Fruit fly (Drosophila melanogaster): ENCODE measurements around the gene Rac1.

The Rac1 gene

DNA sequence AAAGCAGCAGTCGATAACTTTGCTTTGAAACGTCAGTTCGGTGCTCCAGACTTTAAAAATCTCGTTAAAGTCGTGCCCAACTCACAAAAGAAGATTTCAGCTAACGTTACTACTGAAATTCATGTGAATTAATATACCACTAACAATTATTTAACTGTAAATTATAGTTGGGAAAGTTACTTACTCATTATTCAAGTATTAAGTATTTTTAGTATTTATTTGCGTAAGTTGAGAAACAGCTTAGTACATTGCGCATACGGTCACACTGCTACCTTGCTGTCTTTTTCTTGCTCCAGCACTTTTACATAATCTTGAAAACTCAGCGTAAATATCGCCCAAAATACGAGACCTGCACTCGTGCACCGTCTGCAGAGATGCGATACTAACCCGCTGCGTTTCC, 27.2 kb upstream of the Rac1 start, which contains the start of gene ND-ACP (continued):
- TF ChIP-seq CG2889 (GFP tag; IDR thresholded peaks at IDR 0.05) (no peak), CG5245 (GFP tag; optimal IDR thresholded peaks at IDR 0.05) (no peak), H2.0 (GFP tag; IDR thresholded peaks at IDR 0.05) (no peak), Hmr (GFP tag; optimal IDR thresholded peaks at IDR 0.05) (no peak), caup (GFP tag; optimal IDR thresholded peaks at IDR 0.05; ENCODE audit: severe bottlenecking) (no peak), so (GFP tag; IDR thresholded peaks at IDR 0.05) (no peak), fru (optimal IDR thresholded peaks at IDR 0.05) (no peak), CG8281 (tag; optimal IDR thresholded peaks at IDR 0.05) (no peak), p53 (GFP tag; optimal IDR thresholded peaks at IDR 0.05) (no peak), bowl (GFP tag; IDR thresholded peaks at IDR 0.05) (no peak), GATAe (GFP tag; conservative IDR thresholded peaks at IDR 0.05) (no peak), Lim3 (GFP tag; IDR thresholded peaks at IDR 0.05) (no peak), bbx (GFP tag; IDR thresholded peaks at IDR 0.05; ENCODE audit: partially characterized antibody) (no peak), nau (GFP tag; optimal IDR thresholded peaks at IDR 0.05) (no peak), peb (GFP tag; IDR thresholded peaks at IDR 0.05) (no peak), Nf-YC (tag; optimal IDR thresholded peaks at IDR 0.05) (peak; percentile 24), pan (optimal IDR thresholded peaks at IDR 0.05) (no peak), pan (GFP tag; optimal IDR thresholded peaks at IDR 0.05 in 1 of 2, IDR thresholded peaks at IDR 0.05 in 1 of 2) (no peak), CG8765 (GFP tag; IDR thresholded peaks at IDR 0.05) (no peak), CG8089 (GFP tag; optimal IDR thresholded peaks at IDR 0.05) (no peak), sr (GFP tag; IDR thresholded peaks at IDR 0.05) (no peak), CTCF (GFP tag; optimal IDR thresholded peaks at IDR 0.05) (no peak), ap (GFP tag; IDR thresholded peaks at IDR 0.05) (no peak), gem (tag; optimal IDR thresholded peaks at IDR 0.05) (no peak), cwo (GFP tag; optimal IDR thresholded peaks at IDR 0.05) (no peak), tna (GFP tag; IDR thresholded peaks at IDR 0.05; ENCODE audit: partially characterized antibody) (no peak), Oli (tag; optimal IDR thresholded peaks at IDR 0.05) (no peak), Ets97D (GFP tag; optimal IDR thresholded peaks at IDR 0.05) (peak; percentile 37), CG14667 (GFP tag; IDR thresholded peaks at IDR 0.05) (no peak), Myb (GFP tag; optimal IDR thresholded peaks at IDR 0.05) (peak; percentile 23), CG15601 (tag; optimal IDR thresholded peaks at IDR 0.05) (no peak), CG12391 (tag; optimal IDR thresholded peaks at IDR 0.05) (peak; percentile 2), Meics (GFP tag; optimal IDR thresholded peaks at IDR 0.05) (no peak), MESR4 (GFP tag; optimal IDR thresholded peaks at IDR 0.05) (peak; percentile 93), Ada2b (GFP tag; IDR thresholded peaks at IDR 0.05) (no peak), az2 (GFP tag; optimal IDR thresholded peaks at IDR 0.05) (no peak), Adf1 (GFP tag; IDR thresholded peaks at IDR 0.05) (no peak), eyg (GFP tag; optimal IDR thresholded peaks at IDR 0.05) (no peak), CG2712 (tag; optimal IDR thresholded peaks at IDR 0.05) (no peak), Xbp1 (GFP tag; optimal IDR thresholded peaks at IDR 0.05) (no peak), CG17612 (GFP tag; IDR thresholded peaks at IDR 0.05) (no peak), CG13287 (GFP tag; IDR thresholded peaks at IDR 0.05; ENCODE audit: partially characterized antibody) (no peak; the same call in 1 of the 2 replicates), CG6254 (GFP tag; optimal IDR thresholded peaks at IDR 0.05) (no peak), fu2 (GFP tag; optimal IDR thresholded peaks at IDR 0.05) (no peak), HmgD (GFP tag; optimal IDR thresholded peaks at IDR 0.05) (no peak), CG10543 (GFP tag; optimal IDR thresholded peaks at IDR 0.05) (no peak), CG13424 (tag; optimal IDR thresholded peaks at IDR 0.05) (no peak), fd64A (GFP tag; optimal IDR thresholded peaks at IDR 0.05) (no peak), amos (GFP tag; IDR thresholded peaks at IDR 0.05; ENCODE audit: partially characterized antibody) (no peak), CG13775 (GFP tag; optimal IDR thresholded peaks at IDR 0.05) (no peak), CkIIα-i1 (GFP tag; IDR thresholded peaks at IDR 0.05) (no peak), CG6813 (GFP tag; optimal IDR thresholded peaks at IDR 0.05) (no peak), Scr (GFP tag; IDR thresholded peaks at IDR 0.05; ENCODE audit: partially characterized antibody) (no peak)

Measured in whole organism, embryonic.